Worm (Caenorhabditis elegans) whole organism, mixed stage, embryonic: ENCODE results near the gene srh-212.

Experiments
- elt-1 ChIP-seq: sonication (generic microtip); optimal IDR thresholded peaks from 2 replicates; lab custom pipeline; 2017; ENCODE audit warnings: missing genetic modification characterization, mild to moderate bottlenecking, missing compliant biosample characterization, antibody characterized with exemption, moderate library complexity, borderline replicate concordance; ENCODE audit not compliant: insufficient read depth
- nhr-237 ChIP-seq: fragments of 150-350 bp; optimal IDR thresholded peaks from 2 replicates; lab custom pipeline; 2014; ENCODE audit warnings: missing biosample characterization, missing genetic modification characterization

ce11 chrV:3557422-3557821, 39.5 kb downstream of the srh-212 start, which contains the start of gene grl-31:
- TF ChIP-seq nhr-237 (no peak), elt-1 (tag; lab: Kevin White, UChicago) (no peak)
